Worm (Caenorhabditis elegans) whole organism, late embryonic: ENCODE measurements around the gene T05G5.1.

Experiments
- C08G9.2 ChIP-seq: sonication (generic microtip); optimal IDR thresholded peaks from 2 replicates; lab custom pipeline; 2016; ENCODE audit warnings: mild to moderate bottlenecking, missing genetic modification characterization, moderate library complexity, missing compliant biosample characterization
- F13H6.1 ChIP-seq: sonication (generic microtip); optimal IDR thresholded peaks from 2 replicates; lab custom pipeline; 2016; ENCODE audit warnings: missing genetic modification characterization, missing compliant biosample characterization
- ama-1 ChIP-seq: fragments of 150-350 bp; optimal IDR thresholded peaks from 2 replicates; lab custom pipeline; 2014
- elt-4 ChIP-seq: sonication (generic microtip); optimal IDR thresholded peaks from 2 replicates; lab custom pipeline; 2016; ENCODE audit warnings: missing genetic modification characterization, missing compliant biosample characterization
- fkh-10 ChIP-seq: fragments of 150-350 bp; optimal IDR thresholded peaks from 2 replicates; lab custom pipeline; 2014; ENCODE audit warnings: missing biosample characterization, missing genetic modification reagents, missing genetic modification characterization
- gmeb-2 ChIP-seq: sonication (generic microtip); optimal IDR thresholded peaks from 2 replicates; lab custom pipeline; 2016; ENCODE audit warnings: missing genetic modification characterization, inconsistent platforms, missing compliant biosample characterization
- lim-6 ChIP-seq: sonication (generic microtip); optimal IDR thresholded peaks from 2 replicates; lab custom pipeline; 2016; ENCODE audit warnings: missing genetic modification characterization, missing compliant biosample characterization
- nhr-11 ChIP-seq: fragments of 150-350 bp; optimal IDR thresholded peaks from 2 replicates; lab custom pipeline; 2014; ENCODE audit warnings: missing biosample characterization, missing genetic modification characterization
- npax-4 ChIP-seq: sonication (generic microtip); optimal IDR thresholded peaks from 2 replicates; lab custom pipeline; 2016; ENCODE audit warnings: missing genetic modification characterization, missing compliant biosample characterization
- odd-2 ChIP-seq: sonication (generic microtip); optimal IDR thresholded peaks from 2 replicates; lab custom pipeline; 2017; ENCODE audit warnings: antibody characterized with exemption, mild to moderate bottlenecking, missing genetic modification characterization, missing compliant biosample characterization
- tbx-2 ChIP-seq: sonication (generic microtip); optimal IDR thresholded peaks from 2 replicates; lab custom pipeline; 2016; ENCODE audit warnings: missing genetic modification characterization, missing compliant biosample characterization
- ztf-16 ChIP-seq: sonication (generic microtip); optimal IDR thresholded peaks from 2 replicates; lab custom pipeline; 2017; ENCODE audit warnings: missing genetic modification characterization, missing compliant biosample characterization

DNA sequence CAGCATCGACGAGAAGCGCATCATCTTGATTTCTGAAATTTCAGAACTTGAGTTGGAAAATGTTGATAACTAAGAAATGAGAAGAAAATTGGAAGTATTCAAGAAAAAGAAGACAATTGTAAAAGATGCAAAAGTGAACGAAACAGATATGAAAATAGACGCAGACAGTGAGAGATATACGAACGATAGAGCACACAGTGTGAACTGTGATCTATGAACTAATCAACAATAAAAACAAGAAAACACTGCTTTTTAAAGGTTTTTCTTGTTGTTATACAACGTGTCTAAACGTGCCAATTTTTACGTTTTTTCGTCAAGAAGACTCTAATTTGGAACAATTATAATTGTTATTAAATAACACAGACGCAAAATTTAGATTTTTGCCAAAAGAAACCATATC is 9.7 kb upstream of the T05G5.1 start, which contains the start of gene ech-6:
- TF ChIP-seq odd-2 (no peak), ztf-16 (no peak), nhr-11 (tag; lab: Kevin White, UChicago) (no peak), npax-4 (tag; lab: Kevin White, UChicago) (no peak), elt-4 (tag; lab: Kevin White, UChicago) (no peak), ama-1 (lab: Kevin White, UChicago) (no peak), C08G9.2 (tag; lab: Kevin White, UChicago) (no peak), gmeb-2 (tag; lab: Kevin White, UChicago) (no peak), lim-6 (tag; lab: Kevin White, UChicago) (no peak), F13H6.1 (tag; lab: Kevin White, UChicago) (no peak), tbx-2 (no peak), fkh-10 (GFP tag; lab: Kevin White, UChicago) (no peak)
